Worm (Caenorhabditis elegans): Measurements from ENCODE around the gene C14C10.1.
A peak's percentile ranks its signal among the peaks of the same experiment; 100 is the strongest.

The C14C10.1 gene

ce11 chrV:12596795-12597194 is 8.7 kb downstream of the C14C10.1 start (continued):
- TF ChIP-seq rnt-1 (tag; optimal IDR thresholded peaks at IDR 0.05) (peak; percentile 68), elt-2 (tag; optimal IDR thresholded peaks at IDR 0.05) (peak; percentile 6), pax-3 (tag; optimal IDR thresholded peaks at IDR 0.05) (peak; percentile 1), unc-62 (GFP tag; optimal IDR thresholded peaks at IDR 0.05) (no peak), sptf-1 (tag; optimal IDR thresholded peaks at IDR 0.05) (no peak), mef-2 (tag; optimal IDR thresholded peaks at IDR 0.05) (no peak), lin-14 (GFP tag; optimal IDR thresholded peaks at IDR 0.05) (peak; percentile 44), nhr-237 (tag; optimal IDR thresholded peaks at IDR 0.05) (no peak), nhr-85 (tag) (peak; percentile 76), efl-3 (GFP tag; optimal IDR thresholded peaks at IDR 0.05) (no peak), jun-1 (tag; optimal IDR thresholded peaks at IDR 0.05) (peak; percentile 41), grh-1 (GFP tag; IDR thresholded peaks at IDR 0.05) (0 out of 2 replicates have a peak, but pooled peaks have one; percentile 21), egl-13 (tag; optimal IDR thresholded peaks at IDR 0.05) (no peak)

- TF ChIP-seq nhr-20 (tag; optimal IDR thresholded peaks at IDR 0.05) (no peak), sox-4 (tag; optimal IDR thresholded peaks at IDR 0.05) (no peak), mef-2 (tag; optimal IDR thresholded peaks at IDR 0.05) (no peak), ces-1 (GFP tag; optimal IDR thresholded peaks at IDR 0.05) (no peak), egl-13 (tag; optimal IDR thresholded peaks at IDR 0.05) (no peak), hlh-4 (tag; optimal IDR thresholded peaks at IDR 0.05) (no peak), pag-3 (tag; optimal IDR thresholded peaks at IDR 0.05; ENCODE audit: borderline replicate concordance, insufficient read depth) (no peak), ceh-90 (tag; optimal IDR thresholded peaks at IDR 0.05) (no peak), lin-13 (GFP tag; optimal IDR thresholded peaks at IDR 0.05) (no peak), ztf-4 (tag; optimal IDR thresholded peaks at IDR 0.05) (no peak), ets-5 (GFP tag; IDR thresholded peaks at IDR 0.05) (no peak), mdl-1 (tag; optimal IDR thresholded peaks at IDR 0.05) (no peak), snpc-4 (tag; optimal IDR thresholded peaks at IDR 0.05) (peak; percentile 24), zip-4 (GFP tag; optimal IDR thresholded peaks at IDR 0.05) (no peak), nhr-84 (tag; optimal IDR thresholded peaks at IDR 0.05) (no peak), mab-9 (GFP tag; IDR thresholded peaks at IDR 0.05) (no peak), unc-30 (tag; optimal IDR thresholded peaks at IDR 0.05) (no peak), tlp-1 (tag; optimal IDR thresholded peaks at IDR 0.05) (no peak), lin-15B (tag; optimal IDR thresholded peaks at IDR 0.05) (no peak), nhr-47 (tag; optimal IDR thresholded peaks at IDR 0.05) (peak; percentile 49), elt-3 (tag; optimal IDR thresholded peaks at IDR 0.05) (no peak), fos-1 (tag; optimal IDR thresholded peaks at IDR 0.05) (no peak), pqm-1 (tag; optimal IDR thresholded peaks at IDR 0.05) (no peak), tbx-2 (tag; optimal IDR thresholded peaks at IDR 0.05) (peak; percentile 0), jun-1 (tag; optimal IDR thresholded peaks at IDR 0.05) (no peak), unc-86 (tag; optimal IDR thresholded peaks at IDR 0.05) (no peak), unc-98 (GFP tag; IDR thresholded peaks at IDR 0.05) (no peak), ztf-11 (tag; optimal IDR thresholded peaks at IDR 0.05) (no peak), nhr-77 (tag; optimal IDR thresholded peaks at IDR 0.05) (no peak), ceh-63 (GFP tag; optimal IDR thresholded peaks at IDR 0.05) (no peak), C16A3.4 (tag; optimal IDR thresholded peaks at IDR 0.05) (no peak), alr-1 (tag; optimal IDR thresholded peaks at IDR 0.05; ENCODE audit: borderline replicate concordance) (no peak), ceh-82 (tag; optimal IDR thresholded peaks at IDR 0.05) (peak in 2 of 3 experiments; percentile 13 to 32), C34B4.2 (tag; optimal IDR thresholded peaks at IDR 0.05) (no peak), irx-1 (tag; optimal IDR thresholded peaks at IDR 0.05) (peak; percentile 36), grh-1 (GFP tag; IDR thresholded peaks at IDR 0.05) (no peak), ceh-88 (GFP tag; IDR thresholded peaks at IDR 0.05) (no peak), swsn-7 (tag; optimal IDR thresholded peaks at IDR 0.05) (peak; percentile 15), lsy-2 (tag; optimal IDR thresholded peaks at IDR 0.05) (peak; percentile 4 to 51), nhr-85 (tag) (no peak), sup-37 (GFP tag; optimal IDR thresholded peaks at IDR 0.05) (no peak), hpl-2 (GFP tag; optimal IDR thresholded peaks at IDR 0.05) (no peak), zag-1 (tag; optimal IDR thresholded peaks at IDR 0.05) (no peak), elt-2 (tag; optimal IDR thresholded peaks at IDR 0.05) (no peak), F16B12.6 (tag; optimal IDR thresholded peaks at IDR 0.05) (peak; percentile 84)
Observed at ce11 chrV:12599110-12599509, 11.0 kb downstream of the C14C10.1 start, which contains the start of the genes C14C10.10 and ril-2. C14C10.10 (minus strand) TSS chrV:12599128. ril-2 (minus strand) TSS chrV:12599157.
